Fruit fly (Drosophila melanogaster) whole organism, embryonic: ENCODE measurements around the gene CG5715.

Source experiments
- C15 ChIP-seq: fragments of 200-800 bp; sonication (Bioruptor generic); IDR thresholded peaks from 3 replicates; pipeline ENCODE4 v1.3.6; 2022; ENCODE audit warnings: missing biosample characterization, missing genetic modification characterization
- CG10274 ChIP-seq: fragments of 200-800 bp; sonication (Bioruptor generic); optimal IDR thresholded peaks from 3 replicates; lab custom pipeline; 2017; ENCODE audit warnings: missing biosample characterization, mild to moderate bottlenecking, missing genetic modification characterization
- CG10543 ChIP-seq: fragments of 200-800 bp; sonication (Bioruptor generic); optimal IDR thresholded peaks from 3 replicates; lab custom pipeline; 2017; ENCODE audit warnings: missing biosample characterization, mild to moderate bottlenecking, missing genetic modification characterization, moderate library complexity
- CG12299 ChIP-seq: fragments of 200-800 bp; sonication (Bioruptor generic); optimal IDR thresholded peaks from 2 replicates; lab custom pipeline; 2018; ENCODE audit warnings: missing biosample characterization, mild to moderate bottlenecking, missing genetic modification characterization
- CG12659 ChIP-seq: fragments of 200-800 bp; sonication (Bioruptor generic); optimal IDR thresholded peaks from 3 replicates; lab custom pipeline; 2017; ENCODE audit warnings: mild to moderate bottlenecking, missing biosample characterization, missing genetic modification reagents, missing genetic modification characterization
- CG1529 ChIP-seq: fragments of 200-800 bp; sonication (Bioruptor generic); optimal IDR thresholded peaks from 3 replicates; lab custom pipeline; 2018; ENCODE audit warnings: missing biosample characterization, missing genetic modification characterization
- CG17359 ChIP-seq: fragments of 200-800 bp; sonication (Bioruptor generic); optimal IDR thresholded peaks from 3 replicates; lab custom pipeline; 2018; ENCODE audit warnings: missing biosample characterization, mild to moderate bottlenecking, missing genetic modification characterization, moderate library complexity
- CG32532 ChIP-seq: fragments of 200-800 bp; sonication (Bioruptor generic); IDR thresholded peaks from 2 replicates; pipeline ENCODE4 v1.3.6; 2022; ENCODE audit warnings: missing biosample characterization, missing genetic modification characterization
- CG33557 ChIP-seq: fragments of 200-800 bp; sonication (Bioruptor generic); optimal IDR thresholded peaks from 2 replicates; lab custom pipeline; 2019; ENCODE audit warnings: missing biosample characterization, mild to moderate bottlenecking, missing genetic modification characterization, moderate library complexity
- CG6813 ChIP-seq: fragments of 200-800 bp; sonication (Bioruptor generic); optimal IDR thresholded peaks from 2 replicates; lab custom pipeline; 2017; ENCODE audit warnings: missing biosample characterization, missing genetic modification characterization, mild to moderate bottlenecking, moderate library complexity, missing genetic modification reagents
- D19A ChIP-seq: fragments of 200-800 bp; optimal IDR thresholded peaks from 3 replicates; lab custom pipeline; 2019; ENCODE audit warnings: missing biosample characterization, mild to moderate bottlenecking, missing genetic modification characterization, moderate library complexity
- Elba2 ChIP-seq: fragments of 200-800 bp; sonication (Bioruptor generic); optimal IDR thresholded peaks from 3 replicates; lab custom pipeline; 2016; ENCODE audit warnings: missing biosample characterization, missing genetic modification characterization
- HLH3B ChIP-seq: fragments of 200-800 bp; sonication (Bioruptor generic); IDR thresholded peaks from 2 replicates; pipeline ENCODE4 v1.3.6; 2022; ENCODE audit warnings: missing biosample characterization, missing genetic modification characterization
- Hsf ChIP-seq: fragments of 200-800 bp; sonication (Bioruptor generic); optimal IDR thresholded peaks from 3 replicates; lab custom pipeline; 2016; ENCODE audit warnings: missing biosample characterization, missing genetic modification characterization
- MESR4 ChIP-seq: fragments of 200-800 bp; sonication (Bioruptor generic); optimal IDR thresholded peaks from 2 replicates; lab custom pipeline; 2018; ENCODE audit warnings: missing biosample characterization, mild to moderate bottlenecking, missing genetic modification characterization, moderate library complexity
- MTF-1 ChIP-seq: fragments of 200-800 bp; sonication (Bioruptor generic); optimal IDR thresholded peaks from 2 replicates; lab custom pipeline; 2018; ENCODE audit warnings: missing biosample characterization, mild to moderate bottlenecking, missing genetic modification characterization, borderline replicate concordance
- Mad ChIP-seq: fragments of 200-800 bp; sonication (Bioruptor generic); optimal IDR thresholded peaks from 2 replicates; lab custom pipeline; 2016; ENCODE audit warnings: missing biosample characterization, missing genetic modification characterization
- Med ChIP-seq: fragments of 200-800 bp; sonication (Bioruptor generic); peaks from one replicate; lab custom pipeline; 2016; ENCODE audit warnings: missing biosample characterization, missing genetic modification characterization, mild to moderate bottlenecking, inconsistent platforms, moderate library complexity
- Nf-YB ChIP-seq: fragments of 200-800 bp; sonication (Bioruptor generic); optimal IDR thresholded peaks from 3 replicates; lab custom pipeline; 2019; ENCODE audit warnings: missing biosample characterization, mild to moderate bottlenecking, missing genetic modification characterization, moderate library complexity
- Ptx1 ChIP-seq: fragments of 200-800 bp; sonication (Bioruptor generic); IDR thresholded peaks from 2 replicates; pipeline ENCODE4 v1.3.6; 2022; ENCODE audit warnings: missing biosample characterization, missing genetic modification characterization
- Ravus ChIP-seq: fragments of 200-800 bp; sonication (Bioruptor generic); IDR thresholded peaks from 2 replicates; pipeline ENCODE4 v1.3.6; 2022; ENCODE audit warnings: missing biosample characterization, missing genetic modification characterization
- Scr ChIP-seq: fragments of 200-800 bp; sonication (Bioruptor generic); IDR thresholded peaks from 2 replicates; pipeline ENCODE4 v1.3.6; 2022; ENCODE audit warnings: missing biosample characterization, missing genetic modification characterization; ENCODE audit not compliant: partially characterized antibody
- Stat92E ChIP-seq, 3 experiments: fragments of >200 bp in 2 of 3; fragments of 200-800 bp in 1 of 3; sonication (Bioruptor generic) in 1 of 3; optimal IDR thresholded peaks; 2 replicates each; lab custom pipeline; 2017 to 2019; ENCODE audit warnings: missing biosample characterization in 3 of 3, missing genetic modification characterization in 3 of 3, mild to moderate bottlenecking in 1 of 3, moderate library complexity in 1 of 3
- Vsx1 ChIP-seq: fragments of 200-800 bp; sonication (Bioruptor generic); optimal IDR thresholded peaks from 2 replicates; lab custom pipeline; 2017; ENCODE audit warnings: missing biosample characterization, mild to moderate bottlenecking, missing genetic modification characterization, missing genetic modification reagents
- bigmax ChIP-seq: fragments of 200-800 bp; sonication (Bioruptor generic); optimal IDR thresholded peaks from 2 replicates; lab custom pipeline; 2018; ENCODE audit warnings: missing biosample characterization, mild to moderate bottlenecking, missing genetic modification characterization
- btn ChIP-seq: fragments of 200-800 bp; sonication (Bioruptor generic); optimal IDR thresholded peaks from 2 replicates; lab custom pipeline; 2016; ENCODE audit warnings: missing biosample characterization, missing genetic modification characterization
- cad ChIP-seq: fragments of >200 bp; optimal IDR thresholded peaks from 2 replicates; lab custom pipeline; 2017; ENCODE audit warnings: missing biosample characterization, missing genetic modification characterization
- chm ChIP-seq: fragments of 200-800 bp; sonication (Bioruptor generic); IDR thresholded peaks from 2 replicates; pipeline ENCODE4 v1.3.6; 2022; ENCODE audit warnings: missing biosample characterization, missing genetic modification characterization
- croc ChIP-seq: fragments of 200-800 bp; sonication (Bioruptor generic); conservative IDR thresholded peaks from 3 replicates; pipeline ENCODE4 v1.3.6; 2022; ENCODE audit warnings: missing biosample characterization, missing genetic modification characterization
- dimm ChIP-seq: fragments of 200-800 bp; sonication (Bioruptor generic); IDR thresholded peaks from 2 replicates; pipeline ENCODE4 v1.3.6; 2022; ENCODE audit warnings: missing biosample characterization, missing genetic modification characterization
- disco-r ChIP-seq: fragments of 200-800 bp; sonication (Bioruptor generic); optimal IDR thresholded peaks from 2 replicates; lab custom pipeline; 2016; ENCODE audit warnings: missing biosample characterization, missing genetic modification characterization
- dpn ChIP-seq, 2 experiments: fragments of 200-800 bp; sonication (Bioruptor generic); optimal IDR thresholded peaks; 3 replicates each; lab custom pipeline; 2016; ENCODE audit warnings: missing biosample characterization in 2 of 2, missing genetic modification characterization in 2 of 2
- fd64A ChIP-seq: fragments of 200-800 bp; sonication (Bioruptor generic); optimal IDR thresholded peaks from 3 replicates; lab custom pipeline; 2018; ENCODE audit warnings: missing biosample characterization, mild to moderate bottlenecking, missing genetic modification characterization
- fd96Cb ChIP-seq: fragments of 200-800 bp; sonication (Bioruptor generic); optimal IDR thresholded peaks from 2 replicates; lab custom pipeline; 2018; ENCODE audit warnings: missing biosample characterization, mild to moderate bottlenecking, missing genetic modification characterization, moderate library complexity
- gro ChIP-seq: fragments of 200-800 bp; sonication (Bioruptor generic); optimal IDR thresholded peaks from 2 replicates; lab custom pipeline; 2016; ENCODE audit warnings: missing biosample characterization, missing genetic modification characterization
- insv ChIP-seq, 2 experiments: fragments of 200-800 bp; sonication (Bioruptor generic); optimal IDR thresholded peaks; 3 replicates each; lab custom pipeline; 2016 to 2018; ENCODE audit warnings: missing biosample characterization in 2 of 2, missing genetic modification characterization in 2 of 2
- jigr1 ChIP-seq: fragments of 200-800 bp; sonication (Bioruptor generic); IDR thresholded peaks from 3 replicates; pipeline ENCODE4 v1.3.6; 2022; ENCODE audit warnings: missing biosample characterization, missing genetic modification characterization
- klu ChIP-seq: fragments of 200-800 bp; sonication (Bioruptor generic); IDR thresholded peaks from 2 replicates; pipeline ENCODE4 v1.3.6; 2022; ENCODE audit warnings: missing biosample characterization, missing genetic modification characterization
- kni ChIP-seq: fragments of 200-800 bp; sonication (Bioruptor generic); optimal IDR thresholded peaks from 3 replicates; lab custom pipeline; 2017; ENCODE audit warnings: mild to moderate bottlenecking, missing biosample characterization, missing genetic modification reagents, missing genetic modification characterization
- lov ChIP-seq, 2 experiments: fragments of 200-800 bp in 1 of 2; fragments of >200 bp in 1 of 2; sonication (Bioruptor generic) in 1 of 2; IDR thresholded peaks in 1 of 2; optimal IDR thresholded peaks in 1 of 2; 2 replicates in 1 of 2; 3 replicates in 1 of 2; pipeline versions ENCODE4 v1.3.6 to Lab custom; 2017 to 2022; ENCODE audit warnings: missing biosample characterization in 1 of 2, missing genetic modification characterization in 1 of 2
- mld ChIP-seq: fragments of 200-800 bp; sonication (Bioruptor generic); IDR thresholded peaks from 3 replicates; pipeline ENCODE4 v1.3.6; 2022; ENCODE audit warnings: missing biosample characterization, missing genetic modification characterization; ENCODE audit not compliant: partially characterized antibody
- pan ChIP-seq, 4 experiments: fragments of >200 bp in 3 of 4; fragments of 200-800 bp in 1 of 4; sonication (Bioruptor generic) in 1 of 4; optimal IDR thresholded peaks in 3 of 4; IDR thresholded peaks in 1 of 4; 2 replicates each; pipeline versions ENCODE4 v1.3.6 to Lab custom; 2017 to 2022; ENCODE audit warnings: missing biosample characterization in 2 of 4, missing genetic modification characterization in 2 of 4, mixed read lengths in 1 of 4
- pnt ChIP-seq: fragments of 200-800 bp; sonication (Bioruptor generic); optimal IDR thresholded peaks from 3 replicates; lab custom pipeline; 2016; ENCODE audit warnings: missing biosample characterization, missing genetic modification characterization
- sens ChIP-seq: fragments of 200-800 bp; sonication (Bioruptor generic); peaks from one replicate; lab custom pipeline; 2016; ENCODE audit warnings: missing biosample characterization, missing genetic modification characterization
- ssp ChIP-seq: fragments of 200-800 bp; sonication (Bioruptor generic); IDR thresholded peaks from 2 replicates; pipeline ENCODE4 v1.3.6; 2022; ENCODE audit warnings: missing biosample characterization, missing genetic modification characterization
- unpg ChIP-seq: fragments of 200-800 bp; sonication (Bioruptor generic); optimal IDR thresholded peaks from 3 replicates; lab custom pipeline; 2018; ENCODE audit warnings: missing biosample characterization, mild to moderate bottlenecking, missing genetic modification characterization, moderate library complexity

Gene CG5715

DNA sequence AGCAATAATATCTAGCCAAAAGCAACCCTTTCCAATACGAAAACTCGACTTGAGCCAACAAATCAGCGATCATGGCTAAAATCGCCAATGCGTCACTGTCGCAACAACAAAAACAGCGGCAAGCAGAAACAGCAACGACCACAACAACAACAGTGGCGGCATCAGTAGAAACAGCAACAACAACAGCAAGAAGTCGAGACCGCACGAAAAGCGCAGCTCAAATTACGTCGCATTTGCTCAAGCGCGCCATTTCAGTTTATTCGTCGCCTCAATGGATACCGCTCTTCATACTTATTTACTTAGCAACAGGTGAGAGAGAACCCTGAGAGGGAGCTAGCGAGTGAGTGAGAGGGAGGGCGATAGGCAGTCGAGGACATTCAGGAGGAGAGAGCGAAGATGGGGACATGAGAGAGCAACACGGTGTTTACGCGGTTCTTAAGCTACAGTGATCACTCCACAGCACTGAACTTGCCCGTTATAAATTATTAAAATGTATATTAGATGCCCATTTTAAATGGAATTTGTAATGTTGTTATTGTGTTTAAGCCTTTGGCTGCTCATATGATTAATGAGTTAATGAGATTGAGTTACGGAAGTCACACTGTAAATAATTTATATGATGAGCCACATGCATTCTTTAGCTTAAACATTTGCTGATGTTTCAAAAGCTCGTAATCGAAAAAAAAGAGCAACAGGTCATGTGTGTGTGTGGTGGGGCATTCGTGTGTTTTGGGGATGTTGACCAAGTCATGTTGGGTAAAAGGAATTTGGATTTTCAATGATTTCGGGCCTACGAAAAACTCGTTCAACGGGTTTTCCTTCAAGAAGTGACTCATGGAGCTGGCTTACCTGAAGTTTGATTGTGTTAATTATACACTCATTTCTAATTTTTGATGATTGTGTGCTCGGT, 1.6 kb upstream of the CG5715 start (continued):
- TF ChIP-seq Elba2 (GFP tag; lab: Kevin White, UChicago) (no peak), Nf-YB (GFP tag; lab: Kevin White, UChicago) (peak; percentile 44), CG10543 (peak; percentile 46), Hsf (peak; percentile 84), unpg (GFP tag; lab: Kevin White, UChicago) (peak; percentile 87), HLH3B (peak; percentile 76), Vsx1 (GFP tag; lab: Kevin White, UChicago) (peak; percentile 70), CG10274 (peak; percentile 20), MESR4 (GFP tag; lab: Kevin White, UChicago) (peak; percentile 4), Mad (GFP tag; lab: Kevin White, UChicago) (peak; percentile 50), bigmax (GFP tag; lab: Kevin White, UChicago) (no peak), CG1529 (GFP tag; lab: Kevin White, UChicago) (peak; percentile 40), Med (peak; percentile 96), pnt (GFP tag; lab: Kevin White, UChicago) (peak; percentile 69), pan (optimal IDR thresholded peaks at IDR 0.05; lab: Kevin White, UChicago) (no peak), pan (GFP tag; optimal IDR thresholded peaks at IDR 0.05 in 1 of 2, IDR thresholded peaks at IDR 0.05 in 1 of 2) (peak in 1 of 2 experiments; percentile 88), Stat92E (GFP tag; optimal IDR thresholded peaks at IDR 0.05; lab: Kevin White, UChicago) (no peak), mld (GFP tag; lab: Robert Waterston, UW) (no peak), dimm (peak; percentile 41; the same call in 1 of the 2 replicates), sens (GFP tag; lab: Kevin White, UChicago) (peak; percentile 96), disco-r (GFP tag; lab: Kevin White, UChicago) (peak; percentile 19), fd96Cb (tag; lab: Kevin White, UChicago) (peak; percentile 67), klu (peak; percentile 68), C15 (GFP tag; lab: Robert Waterston, UW) (0 out of 3 replicates have a peak, but pooled peaks have one; percentile 54), D19A (tag; lab: Kevin White, UChicago) (peak; percentile 60), CG6813 (GFP tag; lab: Kevin White, UChicago) (peak; percentile 54), croc (GFP tag; lab: Robert Waterston, UW) (no peak; the same call in 2 of the 3 replicates), cad (GFP tag; lab: Kevin White, UChicago) (no peak), kni (GFP tag; lab: Kevin White, UChicago) (peak; percentile 38), MTF-1 (GFP tag; lab: Kevin White, UChicago) (peak; percentile 72), Scr (no peak), CG33557 (peak; percentile 81), fd64A (GFP tag; lab: Kevin White, UChicago) (no peak), CG32532 (peak; percentile 82), btn (GFP tag; lab: Kevin White, UChicago) (no peak), insv (GFP tag; optimal IDR thresholded peaks at IDR 0.05; lab: Kevin White, UChicago) (no peak), Ravus (GFP tag; lab: Robert Waterston, UW) (no peak; the same call in none of the 2 replicates), gro (GFP tag; lab: Kevin White, UChicago) (no peak), chm (GFP tag; lab: Robert Waterston, UW) (peak; percentile 84), dpn (GFP tag; optimal IDR thresholded peaks at IDR 0.05; lab: Kevin White, UChicago) (peak; percentile 76 to 81), CG12659 (peak; percentile 78), CG17359 (tag; lab: Kevin White, UChicago) (peak; percentile 76), jigr1 (GFP tag; lab: Robert Waterston, UW) (no peak), lov (optimal IDR thresholded peaks at IDR 0.05; lab: Kevin White, UChicago) (no peak), lov (GFP tag; IDR thresholded peaks at IDR 0.05; lab: Robert Waterston, UW) (0 out of 3 replicates have a peak, but pooled peaks have one; percentile 83), ssp (GFP tag; lab: Robert Waterston, UW) (peak; percentile 46), Ptx1 (GFP tag; lab: Robert Waterston, UW) (peak; percentile 85), CG12299 (tag; lab: Kevin White, UChicago) (peak; percentile 65)
